Worm (Caenorhabditis elegans): ENCODE data around the gene W03C9.5.

The W03C9.5 gene

DNA sequence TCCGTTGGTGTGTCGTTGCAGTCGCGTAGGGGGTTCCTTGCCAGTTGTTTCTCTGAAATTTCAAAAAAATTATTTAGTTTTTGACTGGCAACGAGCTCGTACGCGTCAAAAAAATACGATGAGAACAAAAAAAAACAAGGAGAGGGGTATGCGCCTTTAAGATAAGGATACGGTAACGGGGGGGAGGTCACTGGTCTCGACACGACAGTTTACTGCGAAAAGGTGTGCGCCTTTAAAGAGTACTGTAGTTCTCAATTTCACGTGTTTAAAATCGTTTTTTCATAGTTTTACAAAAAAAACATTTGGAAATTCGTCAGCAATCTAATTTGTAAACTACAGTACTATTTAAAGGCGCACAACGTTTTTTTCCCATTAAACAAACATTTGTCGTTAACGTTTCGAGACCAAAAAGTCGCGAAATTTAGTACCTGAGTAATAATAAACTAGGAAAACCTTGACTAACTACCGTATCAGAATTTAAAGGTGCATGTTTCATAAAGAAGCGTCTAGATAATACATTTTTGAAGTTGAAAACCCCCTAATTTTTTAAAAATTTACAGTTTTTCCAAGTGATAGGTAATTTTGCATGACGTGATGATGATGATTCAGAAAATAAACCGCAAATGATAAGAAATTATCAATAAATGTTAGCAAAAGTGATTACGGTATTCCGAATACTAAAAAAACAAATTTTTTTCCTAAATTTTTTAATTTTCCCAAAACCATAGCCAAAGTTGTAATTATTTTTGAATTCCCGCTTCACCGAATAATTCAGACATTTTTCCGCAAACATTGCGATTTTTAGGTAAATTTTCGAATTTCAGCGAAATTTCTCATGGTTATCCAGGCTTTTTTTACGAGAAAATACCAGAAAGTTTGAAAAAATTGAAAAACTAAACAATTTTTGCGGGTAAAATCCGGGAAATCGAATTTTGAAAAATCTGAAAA lies 7.0 kb upstream of the W03C9.5 start (continued):
- TF ChIP-seq nhr-48 (tag; optimal IDR thresholded peaks at IDR 0.05) = peak; percentile 34
- TF ChIP-seq nhr-25 (tag; optimal IDR thresholded peaks at IDR 0.05; ENCODE audit: borderline replicate concordance, insufficient read depth) = no peak
- TF ChIP-seq dve-1 (tag; optimal IDR thresholded peaks at IDR 0.05; ENCODE audit: insufficient read depth) = peak; percentile 8
- no peak for TF ChIP-seq madf-9 (GFP tag; conservative IDR thresholded peaks at IDR 0.05)
- peak; percentile 4; the same call in 1 of the 2 replicates for TF ChIP-seq zip-11 (GFP tag; IDR thresholded peaks at IDR 0.05)
- TF ChIP-seq rbr-2 (tag; optimal IDR thresholded peaks at IDR 0.05) = peak; percentile 41
- TF ChIP-seq fkh-10 (GFP tag; optimal IDR thresholded peaks at IDR 0.05) = no peak
- TF ChIP-seq attf-4 (tag; optimal IDR thresholded peaks at IDR 0.05) = no peak
- no peak for TF ChIP-seq mxl-2 (GFP tag; conservative IDR thresholded peaks at IDR 0.05)
- TF ChIP-seq hlh-30 (tag; optimal IDR thresholded peaks at IDR 0.05; ENCODE audit: insufficient read depth) = no peak
- no peak for TF ChIP-seq ceh-28 (tag; optimal IDR thresholded peaks at IDR 0.05)
- TF ChIP-seq madf-5 (GFP tag; IDR thresholded peaks at IDR 0.05) = 0 out of 4 replicates have a peak, but pooled peaks of 1 of the 2 experiments have one; percentile 59
- TF ChIP-seq set-16 (GFP tag; IDR thresholded peaks at IDR 0.05) = no peak
- peak; percentile 67 for TF ChIP-seq T26A8.4 (GFP tag; IDR thresholded peaks at IDR 0.05)
- TF ChIP-seq mxl-3 (GFP tag; optimal IDR thresholded peaks at IDR 0.05) = no peak
- TF ChIP-seq mdl-1 (tag; optimal IDR thresholded peaks at IDR 0.05) = no peak
- no peak for TF ChIP-seq lim-7 (GFP tag; IDR thresholded peaks at IDR 0.05)
- 0 out of 2 replicates have a peak, but pooled peaks have one; percentile 33 for TF ChIP-seq snpc-1.2 (GFP tag; IDR thresholded peaks at IDR 0.05)
- no peak for TF ChIP-seq zip-2 (tag; optimal IDR thresholded peaks at IDR 0.05)
- TF ChIP-seq gei-8 (GFP tag; optimal IDR thresholded peaks at IDR 0.05) = no peak
- no peak for TF ChIP-seq nhr-10 (tag; optimal IDR thresholded peaks at IDR 0.05)
- TF ChIP-seq mep-1 (tag; optimal IDR thresholded peaks at IDR 0.05) = peak; percentile 51
- no peak for TF ChIP-seq zag-1 (tag; optimal IDR thresholded peaks at IDR 0.05)
- no peak for TF ChIP-seq F44E2.7 (GFP tag; IDR thresholded peaks at IDR 0.05)
- TF ChIP-seq egl-43 (GFP tag; IDR thresholded peaks at IDR 0.05) = peak; percentile 67
- no peak for TF ChIP-seq Y105C5A.15 (GFP tag; IDR thresholded peaks at IDR 0.05)
- TF ChIP-seq hif-1 (tag; optimal IDR thresholded peaks at IDR 0.05) = peak in 1 of 2 experiments; percentile 32
- peak; percentile 50 for TF ChIP-seq F10B5.3 (tag; optimal IDR thresholded peaks at IDR 0.05)
- no peak for TF ChIP-seq dpl-1 (GFP tag; optimal IDR thresholded peaks at IDR 0.05)
- TF ChIP-seq F49E8.2 (tag; optimal IDR thresholded peaks at IDR 0.05; ENCODE audit: borderline replicate concordance) = no peak
- peak; percentile 49; the same call in 1 of the 2 replicates for TF ChIP-seq lin-29 (GFP tag; IDR thresholded peaks at IDR 0.05)
- TF ChIP-seq nhr-6 (tag; optimal IDR thresholded peaks at IDR 0.05) = no peak
- no peak for TF ChIP-seq zfp-2 (tag; optimal IDR thresholded peaks at IDR 0.05)
- TF ChIP-seq D1046.2 (GFP tag; IDR thresholded peaks at IDR 0.05) = 0 out of 2 replicates have a peak, but pooled peaks have one; percentile 68
- TF ChIP-seq lin-38 (GFP tag; IDR thresholded peaks at IDR 0.05) = peak; percentile 45
- no peak for TF ChIP-seq spr-3 (GFP tag; optimal IDR thresholded peaks at IDR 0.05)
- no peak for TF ChIP-seq ZK337.2 (GFP tag; IDR thresholded peaks at IDR 0.05)
- no peak for TF ChIP-seq Y75B8A.6 (GFP tag; IDR thresholded peaks at IDR 0.05)
- no peak for TF ChIP-seq Y5F2A.4 (GFP tag; optimal IDR thresholded peaks at IDR 0.05)
- TF ChIP-seq nhr-76 (tag; optimal IDR thresholded peaks at IDR 0.05) = no peak
- TF ChIP-seq tag-97 (GFP tag; IDR thresholded peaks at IDR 0.05) = 0 out of 2 replicates have a peak, but pooled peaks have one; percentile 53
- no peak for TF ChIP-seq R02D3.7 (tag; optimal IDR thresholded peaks at IDR 0.05)
- TF ChIP-seq ztf-11 (tag; optimal IDR thresholded peaks at IDR 0.05) = no peak
- peak; percentile 15 for TF ChIP-seq pqm-1 (tag; optimal IDR thresholded peaks at IDR 0.05)
- no peak for TF ChIP-seq nhr-41 (GFP tag; IDR thresholded peaks at IDR 0.05)
- TF ChIP-seq saeg-2 (GFP tag; IDR thresholded peaks at IDR 0.05) = peak; percentile 40; the same call in 1 of the 2 replicates
- peak; percentile 37; the same call in 1 of the 2 replicates for TF ChIP-seq mdt-29 (GFP tag; IDR thresholded peaks at IDR 0.05)
- TF ChIP-seq unc-130 (GFP tag; optimal IDR thresholded peaks at IDR 0.05) = peak; percentile 4

Measured in whole organism, L4 larva.